Fruit fly (Drosophila melanogaster) whole organism, embryonic: ENCODE measurements around the gene CG14221.

Source experiments
- Ada2b ChIP-seq: fragments of 200-800 bp; sonication (Bioruptor generic); IDR thresholded peaks from 2 replicates; pipeline ENCODE4 v1.3.6; 2022; ENCODE audit warnings: missing biosample characterization, missing genetic modification characterization
- Atf-2 ChIP-seq: fragments of 200-800 bp; sonication (Bioruptor generic); optimal IDR thresholded peaks from 2 replicates; lab custom pipeline; 2016; ENCODE audit warnings: missing biosample characterization, missing genetic modification characterization
- Bgb ChIP-seq: fragments of 200-800 bp; sonication (Bioruptor generic); IDR thresholded peaks from 2 replicates; pipeline ENCODE4 v1.3.6; 2022; ENCODE audit warnings: missing biosample characterization, missing genetic modification characterization; ENCODE audit not compliant: partially characterized antibody
- Blimp-1 ChIP-seq: fragments of 200-800 bp; sonication (Bioruptor generic); optimal IDR thresholded peaks from 3 replicates; lab custom pipeline; 2018; ENCODE audit warnings: missing biosample characterization, missing genetic modification characterization, mild to moderate bottlenecking, moderate library complexity, missing genetic modification reagents
- CG10274 ChIP-seq: fragments of 200-800 bp; sonication (Bioruptor generic); optimal IDR thresholded peaks from 3 replicates; lab custom pipeline; 2017; ENCODE audit warnings: missing biosample characterization, mild to moderate bottlenecking, missing genetic modification characterization
- CG10462 ChIP-seq: fragments of 200-800 bp; sonication (Bioruptor generic); optimal IDR thresholded peaks from 2 replicates; lab custom pipeline; 2016; ENCODE audit warnings: missing biosample characterization, missing genetic modification characterization
- CG12236 ChIP-seq: fragments of 200-800 bp; sonication (Bioruptor generic); optimal IDR thresholded peaks from 2 replicates; lab custom pipeline; 2016; ENCODE audit warnings: missing biosample characterization, missing genetic modification characterization
- CG12299 ChIP-seq: fragments of 200-800 bp; sonication (Bioruptor generic); optimal IDR thresholded peaks from 2 replicates; lab custom pipeline; 2018; ENCODE audit warnings: missing biosample characterization, mild to moderate bottlenecking, missing genetic modification characterization
- CG14014 ChIP-seq: fragments of 200-800 bp; sonication (Bioruptor generic); IDR thresholded peaks from 2 replicates; pipeline ENCODE4 v1.3.6; 2022; ENCODE audit warnings: missing biosample characterization, missing genetic modification characterization
- CG17186 ChIP-seq: fragments of 200-800 bp; sonication (Bioruptor generic); optimal IDR thresholded peaks from 3 replicates; lab custom pipeline; 2017; ENCODE audit warnings: missing biosample characterization, missing genetic modification reagents, missing genetic modification characterization
- CG17829 ChIP-seq: fragments of 200-800 bp; optimal IDR thresholded peaks from 2 replicates; lab custom pipeline; 2019; ENCODE audit warnings: missing biosample characterization, mild to moderate bottlenecking, missing genetic modification characterization, moderate library complexity
- CG1832 ChIP-seq: fragments of 200-800 bp; sonication (Bioruptor generic); optimal IDR thresholded peaks from 2 replicates; lab custom pipeline; 2017; ENCODE audit warnings: missing biosample characterization, mild to moderate bottlenecking, missing genetic modification characterization, inconsistent platforms
- CG18764 ChIP-seq: fragments of 200-800 bp; sonication (Bioruptor generic); optimal IDR thresholded peaks from 3 replicates; lab custom pipeline; 2016; ENCODE audit warnings: missing biosample characterization, missing genetic modification characterization
- CG31441 ChIP-seq: fragments of 200-800 bp; sonication (Bioruptor generic); IDR thresholded peaks from 2 replicates; pipeline ENCODE4 v1.3.6; 2022; ENCODE audit warnings: missing biosample characterization, missing genetic modification characterization
- CG3163 ChIP-seq: fragments of 200-800 bp; sonication (Bioruptor generic); optimal IDR thresholded peaks from 3 replicates; lab custom pipeline; 2016; ENCODE audit warnings: missing biosample characterization, missing genetic modification characterization
- CG43689 ChIP-seq: fragments of 200-800 bp; sonication (Bioruptor generic); IDR thresholded peaks from 2 replicates; pipeline ENCODE4 v1.3.6; 2022; ENCODE audit warnings: missing biosample characterization, missing genetic modification characterization
- CG4404 ChIP-seq: fragments of 200-800 bp; sonication (Bioruptor generic); IDR thresholded peaks from 2 replicates; pipeline ENCODE4 v1.3.6; 2022; ENCODE audit warnings: missing biosample characterization, missing genetic modification characterization
- CG4707 ChIP-seq: fragments of 200-800 bp; sonication (Bioruptor generic); optimal IDR thresholded peaks from 2 replicates; lab custom pipeline; 2018; ENCODE audit warnings: missing biosample characterization, mild to moderate bottlenecking, missing genetic modification characterization, moderate library complexity
- CG4820 ChIP-seq: fragments of 200-800 bp; sonication (Bioruptor generic); optimal IDR thresholded peaks from 3 replicates; lab custom pipeline; 2016; ENCODE audit warnings: missing biosample characterization, missing genetic modification characterization
- CG9215 ChIP-seq: fragments of 200-800 bp; sonication (Bioruptor generic); IDR thresholded peaks from 2 replicates; pipeline ENCODE4 v1.3.6; 2022; ENCODE audit warnings: missing biosample characterization, missing genetic modification characterization
- CG9797 ChIP-seq: fragments of 200-800 bp; sonication (Bioruptor generic); optimal IDR thresholded peaks from 3 replicates; lab custom pipeline; 2018; ENCODE audit warnings: missing biosample characterization, mild to moderate bottlenecking, missing genetic modification characterization
- CG9817 ChIP-seq: fragments of 200-800 bp; sonication (Bioruptor generic); optimal IDR thresholded peaks from 2 replicates; lab custom pipeline; 2018; ENCODE audit warnings: missing biosample characterization, mild to moderate bottlenecking, missing genetic modification characterization, moderate library complexity
- CG9932 ChIP-seq: fragments of 200-800 bp; sonication (Bioruptor generic); IDR thresholded peaks from 2 replicates; pipeline ENCODE4 v1.3.6; 2022; ENCODE audit warnings: missing biosample characterization, missing genetic modification characterization
- D19A ChIP-seq: fragments of 200-800 bp; optimal IDR thresholded peaks from 3 replicates; lab custom pipeline; 2019; ENCODE audit warnings: missing biosample characterization, mild to moderate bottlenecking, missing genetic modification characterization, moderate library complexity
- Dek ChIP-seq: fragments of 200-800 bp; sonication (Bioruptor generic); optimal IDR thresholded peaks from 3 replicates; lab custom pipeline; 2019; ENCODE audit warnings: missing biosample characterization, mild to moderate bottlenecking, missing genetic modification characterization, moderate library complexity
- Dp ChIP-seq: fragments of 200-800 bp; sonication (Bioruptor generic); optimal IDR thresholded peaks from 2 replicates; lab custom pipeline; 2018; ENCODE audit warnings: missing biosample characterization, mild to moderate bottlenecking, missing genetic modification characterization, moderate library complexity
- HLH3B ChIP-seq: fragments of 200-800 bp; sonication (Bioruptor generic); IDR thresholded peaks from 2 replicates; pipeline ENCODE4 v1.3.6; 2022; ENCODE audit warnings: missing biosample characterization, missing genetic modification characterization
- Jarid2 ChIP-seq: fragments of 200-800 bp; sonication (Bioruptor generic); optimal IDR thresholded peaks from 3 replicates; lab custom pipeline; 2017; ENCODE audit warnings: mild to moderate bottlenecking, missing biosample characterization, missing genetic modification reagents, missing genetic modification characterization
- NC2α ChIP-seq: fragments of 200-800 bp; sonication (Bioruptor generic); optimal IDR thresholded peaks from 2 replicates; lab custom pipeline; 2016; ENCODE audit warnings: missing biosample characterization, missing genetic modification characterization
- Sry-β ChIP-seq: fragments of 200-800 bp; sonication (Bioruptor generic); optimal IDR thresholded peaks from 2 replicates; lab custom pipeline; 2018; ENCODE audit warnings: missing biosample characterization, mild to moderate bottlenecking, missing genetic modification characterization, moderate library complexity
- Usf ChIP-seq: fragments of 200-800 bp; sonication (Bioruptor generic); optimal IDR thresholded peaks from 2 replicates; lab custom pipeline; 2017; ENCODE audit warnings: missing genotype, missing biosample characterization, missing genetic modification characterization
- ac ChIP-seq: fragments of 200-800 bp; sonication (Bioruptor generic); optimal IDR thresholded peaks from 3 replicates; lab custom pipeline; 2017; ENCODE audit warnings: missing biosample characterization, mild to moderate bottlenecking, missing genetic modification characterization
- bbx ChIP-seq: fragments of 200-800 bp; sonication (Bioruptor generic); IDR thresholded peaks from 2 replicates; pipeline ENCODE4 v1.3.6; 2022; ENCODE audit warnings: missing biosample characterization, missing genetic modification characterization; ENCODE audit not compliant: partially characterized antibody
- caup ChIP-seq: fragments of 200-800 bp; sonication (Bioruptor generic); optimal IDR thresholded peaks from 3 replicates; lab custom pipeline; 2017; ENCODE audit warnings: missing biosample characterization, mild to moderate bottlenecking, missing genetic modification characterization, moderate library complexity; ENCODE audit not compliant: severe bottlenecking
- chinmo ChIP-seq: fragments of 200-800 bp; sonication (Bioruptor generic); IDR thresholded peaks from 4 replicates; pipeline ENCODE4 v1.3.6; 2022; ENCODE audit warnings: missing biosample characterization, missing genetic modification characterization; ENCODE audit not compliant: partially characterized antibody
- dimm ChIP-seq: fragments of 200-800 bp; sonication (Bioruptor generic); IDR thresholded peaks from 2 replicates; pipeline ENCODE4 v1.3.6; 2022; ENCODE audit warnings: missing biosample characterization, missing genetic modification characterization
- ftz-f1 ChIP-seq: fragments of 200-800 bp; sonication (Bioruptor generic); optimal IDR thresholded peaks from 2 replicates; lab custom pipeline; 2016; ENCODE audit warnings: missing biosample characterization, missing genetic modification characterization
- ind ChIP-seq: fragments of 200-800 bp; sonication (Bioruptor generic); optimal IDR thresholded peaks from 3 replicates; lab custom pipeline; 2016; ENCODE audit warnings: missing biosample characterization, missing genetic modification characterization
- jumu ChIP-seq: fragments of 200-800 bp; sonication (Bioruptor generic); optimal IDR thresholded peaks from 3 replicates; lab custom pipeline; 2016; ENCODE audit warnings: missing biosample characterization, missing genetic modification characterization
- lilli ChIP-seq: fragments of 200-800 bp; sonication (Bioruptor generic); optimal IDR thresholded peaks from 3 replicates; lab custom pipeline; 2016; ENCODE audit warnings: missing biosample characterization, missing genetic modification characterization
- maf-S ChIP-seq: fragments of 200-800 bp; sonication (Bioruptor generic); optimal IDR thresholded peaks from 2 replicates; lab custom pipeline; 2016; ENCODE audit warnings: missing biosample characterization, missing genetic modification characterization
- odd ChIP-seq: fragments of 200-800 bp; sonication (Bioruptor generic); optimal IDR thresholded peaks from 2 replicates; lab custom pipeline; 2017; ENCODE audit warnings: missing biosample characterization, mild to moderate bottlenecking, missing genetic modification characterization
- p53 ChIP-seq: fragments of 200-800 bp; sonication (Bioruptor generic); optimal IDR thresholded peaks from 2 replicates; lab custom pipeline; 2016; ENCODE audit warnings: missing biosample characterization, missing genetic modification characterization
- pan ChIP-seq, 4 experiments: fragments of >200 bp in 3 of 4; fragments of 200-800 bp in 1 of 4; sonication (Bioruptor generic) in 1 of 4; optimal IDR thresholded peaks in 3 of 4; IDR thresholded peaks in 1 of 4; 2 replicates each; pipeline versions ENCODE4 v1.3.6 to Lab custom; 2017 to 2022; ENCODE audit warnings: missing biosample characterization in 2 of 4, missing genetic modification characterization in 2 of 4, mixed read lengths in 1 of 4
- pita ChIP-seq: fragments of 200-800 bp; sonication (Bioruptor generic); optimal IDR thresholded peaks from 2 replicates; lab custom pipeline; 2017; ENCODE audit warnings: missing biosample characterization, mild to moderate bottlenecking, missing genetic modification characterization
- ranshi ChIP-seq: fragments of 200-800 bp; sonication (Bioruptor generic); IDR thresholded peaks from 2 replicates; pipeline ENCODE4 v1.3.6; 2022; ENCODE audit warnings: missing biosample characterization, missing genetic modification characterization
- sisA ChIP-seq: fragments of 200-800 bp; sonication (Bioruptor generic); IDR thresholded peaks from 2 replicates; pipeline ENCODE4 v1.3.6; 2022; ENCODE audit warnings: missing biosample characterization, missing genetic modification characterization
- tio ChIP-seq: fragments of 200-800 bp; sonication (Bioruptor generic); optimal IDR thresholded peaks from 2 replicates; lab custom pipeline; 2017; ENCODE audit warnings: missing biosample characterization, missing genetic modification characterization, inconsistent platforms
- vvl ChIP-seq: fragments of 200-800 bp; sonication (Bioruptor generic); IDR thresholded peaks from 2 replicates; pipeline ENCODE4 v1.3.6; 2022; ENCODE audit warnings: missing biosample characterization, missing genetic modification characterization
- zfh1 ChIP-seq: fragments of 200-800 bp; sonication (Bioruptor generic); IDR thresholded peaks from 3 replicates; pipeline ENCODE4 v1.3.6; 2022; ENCODE audit warnings: missing biosample characterization, missing genetic modification characterization

The CG14221 gene

dm6 chrX:19665684-19666141 is 44.7 kb upstream of the CG14221 start (continued):
- TF ChIP-seq CG14014 (peak; percentile 57), lilli (GFP tag; lab: Kevin White, UChicago) (peak; percentile 54), CG4707 (GFP tag; lab: Kevin White, UChicago) (no peak), ind (GFP tag; lab: Kevin White, UChicago) (peak; percentile 25), Sry-β (GFP tag; lab: Kevin White, UChicago) (no peak), odd (GFP tag; lab: Kevin White, UChicago) (no peak), CG9932 (GFP tag; lab: Robert Waterston, UW) (peak; percentile 84), sisA (GFP tag; lab: Robert Waterston, UW) (peak; percentile 60), Bgb (GFP tag; lab: Robert Waterston, UW) (peak; percentile 80), CG17829 (tag; lab: Kevin White, UChicago) (no peak), CG3163 (GFP tag; lab: Kevin White, UChicago) (no peak), chinmo (GFP tag; lab: Robert Waterston, UW) (peak; percentile 88), vvl (peak; percentile 59; the same call in 1 of the 2 replicates), CG9817 (tag; lab: Kevin White, UChicago) (peak; percentile 25), CG9797 (GFP tag; lab: Kevin White, UChicago) (no peak), CG18764 (GFP tag; lab: Kevin White, UChicago) (no peak), CG31441 (GFP tag; lab: Robert Waterston, UW) (no peak), caup (no peak), maf-S (GFP tag; lab: Kevin White, UChicago) (no peak), CG10462 (GFP tag; lab: Kevin White, UChicago) (no peak), Ada2b (GFP tag; lab: Robert Waterston, UW) (0 out of 2 replicates have a peak, but pooled peaks have one; percentile 24), CG4820 (GFP tag; lab: Kevin White, UChicago) (no peak), HLH3B (0 out of 2 replicates have a peak, but pooled peaks have one; percentile 39), CG43689 (GFP tag; lab: Robert Waterston, UW) (no peak), dimm (GFP tag; lab: Robert Waterston, UW) (no peak), CG9215 (GFP tag; lab: Robert Waterston, UW) (peak; percentile 62), p53 (GFP tag; lab: Kevin White, UChicago) (no peak), ftz-f1 (GFP tag; lab: Kevin White, UChicago) (no peak), Dp (GFP tag; lab: Kevin White, UChicago) (no peak), Dek (tag; lab: Kevin White, UChicago) (peak; percentile 13), CG10274 (GFP tag; lab: Kevin White, UChicago) (no peak), CG4404 (peak; percentile 55; the same call in 1 of the 2 replicates), Atf-2 (GFP tag; lab: Kevin White, UChicago) (no peak), CG17186 (GFP tag; lab: Kevin White, UChicago) (no peak), CG12299 (tag; lab: Kevin White, UChicago) (no peak), ac (GFP tag; lab: Kevin White, UChicago) (no peak), pan (optimal IDR thresholded peaks at IDR 0.05; lab: Kevin White, UChicago) (no peak), pan (GFP tag; optimal IDR thresholded peaks at IDR 0.05 in 1 of 2, IDR thresholded peaks at IDR 0.05 in 1 of 2) (peak in 1 of 2 experiments; percentile 51), Jarid2 (GFP tag; lab: Kevin White, UChicago) (no peak), jumu (GFP tag; lab: Kevin White, UChicago) (peak; percentile 27), Usf (no peak), pita (GFP tag; lab: Kevin White, UChicago) (no peak), Blimp-1 (GFP tag; lab: Kevin White, UChicago) (peak; percentile 10), ranshi (peak; percentile 63), NC2α (no peak), D19A (tag; lab: Kevin White, UChicago) (no peak), CG1832 (no peak), CG12236 (GFP tag; lab: Kevin White, UChicago) (no peak), zfh1 (GFP tag; lab: Robert Waterston, UW) (peak; percentile 55; the same call in 2 of the 3 replicates), bbx (GFP tag; lab: Robert Waterston, UW) (peak; percentile 62), tio (GFP tag; lab: Kevin White, UChicago) (no peak)
